Fruit fly (Drosophila melanogaster) whole organism, pupa: ENCODE results near the gene TTLL4B.

ENCODE experiments used
- CG10348 ChIP-seq: fragments of 200-800 bp; sonication (Bioruptor generic); IDR thresholded peaks from 2 replicates; pipeline ENCODE4 v1.3.6; 2022; ENCODE audit warnings: missing biosample characterization, missing genetic modification characterization
- CG12605 ChIP-seq: fragments of 200-800 bp; sonication (Bioruptor generic); IDR thresholded peaks from 2 replicates; pipeline ENCODE4 v1.3.6; 2022; ENCODE audit warnings: missing biosample characterization, missing genetic modification characterization
- CG13204 ChIP-seq: fragments of 200-800 bp; sonication (Bioruptor generic); optimal IDR thresholded peaks from 2 replicates; lab custom pipeline; 2018; ENCODE audit warnings: missing biosample characterization, mild to moderate bottlenecking, missing genetic modification characterization, moderate library complexity
- CG14655 ChIP-seq: fragments of 200-800 bp; sonication (Bioruptor generic); optimal IDR thresholded peaks from 3 replicates; lab custom pipeline; 2017; ENCODE audit warnings: mild to moderate bottlenecking, missing biosample characterization, missing genetic modification reagents, missing genetic modification characterization
- CG15710 ChIP-seq: fragments of 200-800 bp; sonication (Bioruptor generic); optimal IDR thresholded peaks from 2 replicates; lab custom pipeline; 2018; ENCODE audit warnings: missing biosample characterization, mild to moderate bottlenecking, missing genetic modification characterization, moderate library complexity
- CG17806 ChIP-seq: fragments of 200-800 bp; sonication (Bioruptor generic); optimal IDR thresholded peaks from 2 replicates; lab custom pipeline; 2018; ENCODE audit warnings: missing biosample characterization, mild to moderate bottlenecking, missing genetic modification characterization, moderate library complexity
- CG32121 ChIP-seq: fragments of 200-800 bp; sonication (Bioruptor generic); IDR thresholded peaks from 2 replicates; pipeline ENCODE4 v1.3.6; 2022; ENCODE audit warnings: missing biosample characterization, missing genetic modification characterization
- CG34367 ChIP-seq: fragments of 200-800 bp; sonication (Bioruptor generic); optimal IDR thresholded peaks from 2 replicates; lab custom pipeline; 2018; ENCODE audit warnings: missing biosample characterization, mild to moderate bottlenecking, missing genetic modification characterization
- CG4496 ChIP-seq: fragments of 200-800 bp; sonication (Bioruptor generic); IDR thresholded peaks from 3 replicates; pipeline ENCODE4 v1.3.6; 2022; ENCODE audit warnings: missing biosample characterization, missing genetic modification characterization
- CG8159 ChIP-seq: fragments of 200-800 bp; sonication (Bioruptor generic); optimal IDR thresholded peaks from 3 replicates; lab custom pipeline; 2018; ENCODE audit warnings: missing biosample characterization, mild to moderate bottlenecking, missing genetic modification characterization, moderate library complexity
- CG8301 ChIP-seq: fragments of 200-800 bp; sonication (Bioruptor generic); optimal IDR thresholded peaks from 2 replicates; lab custom pipeline; 2018; ENCODE audit warnings: missing biosample characterization, mild to moderate bottlenecking, missing genetic modification characterization
- CG9948 ChIP-seq: fragments of 200-800 bp; sonication (Bioruptor generic); optimal IDR thresholded peaks from 2 replicates; lab custom pipeline; 2018; ENCODE audit warnings: missing biosample characterization, mild to moderate bottlenecking, missing genetic modification characterization, moderate library complexity
- D1 ChIP-seq: fragments of 200-800 bp; sonication (Bioruptor generic); optimal IDR thresholded peaks from 2 replicates; lab custom pipeline; 2018; ENCODE audit warnings: missing biosample characterization, mild to moderate bottlenecking, missing genetic modification characterization, moderate library complexity
- EcR ChIP-seq: fragments of 200-800 bp; sonication (Bioruptor generic); optimal IDR thresholded peaks from 3 replicates; lab custom pipeline; 2019; ENCODE audit warnings: missing biosample characterization, missing genetic modification characterization, mild to moderate bottlenecking, moderate library complexity, missing genetic modification reagents
- Ets98B ChIP-seq: fragments of 200-800 bp; sonication (Bioruptor generic); IDR thresholded peaks from 2 replicates; pipeline ENCODE4 v1.3.6; 2022; ENCODE audit warnings: missing biosample characterization, missing genetic modification characterization
- Pif1A ChIP-seq: fragments of 200-800 bp; sonication (Bioruptor generic); optimal IDR thresholded peaks from 3 replicates; lab custom pipeline; 2016; ENCODE audit warnings: missing biosample characterization, missing genetic modification characterization
- Pif1B ChIP-seq: fragments of 200-800 bp; sonication (Bioruptor generic); optimal IDR thresholded peaks from 3 replicates; lab custom pipeline; 2016; ENCODE audit warnings: missing biosample characterization, missing genetic modification characterization
- Snoo ChIP-seq: fragments of 200-800 bp; sonication (Bioruptor generic); optimal IDR thresholded peaks from 3 replicates; lab custom pipeline; 2017; ENCODE audit warnings: missing biosample characterization, mild to moderate bottlenecking, missing genetic modification characterization, inconsistent platforms
- fd96Ca ChIP-seq: fragments of 200-800 bp; sonication (Bioruptor generic); IDR thresholded peaks from 3 replicates; pipeline ENCODE4 v1.3.6; 2022; ENCODE audit warnings: missing biosample characterization, missing genetic modification characterization
- gl ChIP-seq: fragments of 200-800 bp; sonication (Bioruptor generic); optimal IDR thresholded peaks from 2 replicates; lab custom pipeline; 2018; ENCODE audit warnings: missing biosample characterization, mild to moderate bottlenecking, missing genetic modification characterization
- rn ChIP-seq: fragments of 200-800 bp; sonication (Bioruptor generic); IDR thresholded peaks from 2 replicates; pipeline ENCODE4 v1.3.6; 2022; ENCODE audit warnings: missing biosample characterization, missing genetic modification characterization

The TTLL4B gene

dm6 chr2L:3888754-3889603 lies 26.5 kb downstream of the TTLL4B start:
- peak; percentile 51 for TF ChIP-seq CG34367 (tag; lab: Kevin White, UChicago)
- peak; percentile 57; the same call in 2 of the 3 replicates for TF ChIP-seq CG4496 (GFP tag; lab: Robert Waterston, UW)
- TF ChIP-seq CG8159 (tag; lab: Kevin White, UChicago): peak; percentile 82
- TF ChIP-seq CG10348 (GFP tag; lab: Robert Waterston, UW): peak; percentile 53; the same call in 1 of the 2 replicates
- peak; percentile 82 for TF ChIP-seq CG15710 (tag; lab: Kevin White, UChicago)
- TF ChIP-seq CG8301 (tag; lab: Kevin White, UChicago): peak; percentile 72
- peak; percentile 81 for TF ChIP-seq CG14655 (GFP tag; lab: Kevin White, UChicago)
- TF ChIP-seq CG9948 (tag; lab: Kevin White, UChicago): peak; percentile 71
- no peak for TF ChIP-seq rn (GFP tag; lab: Robert Waterston, UW)
- peak; percentile 43 for TF ChIP-seq Ets98B (GFP tag; lab: Robert Waterston, UW)
- peak; percentile 22 for TF ChIP-seq D1 (tag; lab: Kevin White, UChicago)
- no peak for TF ChIP-seq gl (tag; lab: Kevin White, UChicago)
- no peak for TF ChIP-seq CG12605 (GFP tag; lab: Robert Waterston, UW)
- TF ChIP-seq Pif1A (GFP tag; lab: Kevin White, UChicago): peak; percentile 65
- peak; percentile 43 for TF ChIP-seq EcR (GFP tag; lab: Kevin White, UChicago)
- TF ChIP-seq CG32121 (GFP tag; lab: Robert Waterston, UW): peak; percentile 40; the same call in 1 of the 2 replicates
- TF ChIP-seq Pif1B: peak; percentile 32
- peak; percentile 66 for TF ChIP-seq fd96Ca (GFP tag; lab: Robert Waterston, UW)
- TF ChIP-seq CG17806 (tag; lab: Kevin White, UChicago): peak; percentile 33
- TF ChIP-seq CG13204 (GFP tag; lab: Kevin White, UChicago): peak; percentile 30
- TF ChIP-seq Snoo (tag; lab: Kevin White, UChicago): peak; percentile 59

dm6 chr2L:3889865-3890264 lies 27.4 kb downstream of the TTLL4B start:
- TF ChIP-seq CG17806 (tag; lab: Kevin White, UChicago): no peak
- TF ChIP-seq fd96Ca (GFP tag; lab: Robert Waterston, UW): no peak
- no peak for TF ChIP-seq Pif1B
- no peak for TF ChIP-seq CG34367 (tag; lab: Kevin White, UChicago)
- TF ChIP-seq rn (GFP tag; lab: Robert Waterston, UW): no peak
- TF ChIP-seq, all 21 proteins: peak for 0

- TF ChIP-seq Pif1B (no peak), CG17806 (tag; lab: Kevin White, UChicago) (no peak), CG8159 (tag; lab: Kevin White, UChicago) (no peak), D1 (tag; lab: Kevin White, UChicago) (no peak), CG8301 (tag; lab: Kevin White, UChicago) (no peak), Snoo (tag; lab: Kevin White, UChicago) (no peak), CG32121 (GFP tag; lab: Robert Waterston, UW) (no peak), CG14655 (GFP tag; lab: Kevin White, UChicago) (no peak), CG12605 (GFP tag; lab: Robert Waterston, UW) (no peak), Ets98B (GFP tag; lab: Robert Waterston, UW) (no peak), Pif1A (GFP tag; lab: Kevin White, UChicago) (no peak), CG13204 (GFP tag; lab: Kevin White, UChicago) (no peak), CG15710 (tag; lab: Kevin White, UChicago) (no peak), CG9948 (tag; lab: Kevin White, UChicago) (no peak), rn (GFP tag; lab: Robert Waterston, UW) (no peak), CG4496 (GFP tag; lab: Robert Waterston, UW) (no peak), fd96Ca (GFP tag; lab: Robert Waterston, UW) (no peak), EcR (GFP tag; lab: Kevin White, UChicago) (no peak), CG34367 (tag; lab: Kevin White, UChicago) (no peak)
Observed at dm6 chr2L:3893331-3893730, 30.9 kb downstream of the TTLL4B start.

dm6 chr2L:3895951-3896833 lies 33.7 kb downstream of the TTLL4B start:
- no peak for TF ChIP-seq CG17806 (tag; lab: Kevin White, UChicago)
- no peak for TF ChIP-seq CG34367 (tag; lab: Kevin White, UChicago)
- TF ChIP-seq Pif1B: no peak
- TF ChIP-seq D1 (tag; lab: Kevin White, UChicago): no peak
- peak; percentile 22 for TF ChIP-seq CG8159 (tag; lab: Kevin White, UChicago)
- no peak for TF ChIP-seq CG13204 (GFP tag; lab: Kevin White, UChicago)
- TF ChIP-seq CG15710 (tag; lab: Kevin White, UChicago): no peak
- TF ChIP-seq Snoo (tag; lab: Kevin White, UChicago): peak; percentile 3
- no peak for TF ChIP-seq Pif1A (GFP tag; lab: Kevin White, UChicago)
- TF ChIP-seq CG32121 (GFP tag; lab: Robert Waterston, UW): no peak
- no peak for TF ChIP-seq EcR (GFP tag; lab: Kevin White, UChicago)
- TF ChIP-seq CG9948 (tag; lab: Kevin White, UChicago): no peak
- no peak for TF ChIP-seq CG12605 (GFP tag; lab: Robert Waterston, UW)
- no peak for TF ChIP-seq CG4496 (GFP tag; lab: Robert Waterston, UW)
- no peak for TF ChIP-seq CG14655 (GFP tag; lab: Kevin White, UChicago)
